Worm (Caenorhabditis elegans) whole organism, young adult: Measurements from ENCODE around the gene gpa-5.

Experiments
- B0261.1 ChIP-seq: sonication (generic microtip); optimal IDR thresholded peaks from 2 replicates; lab custom pipeline; 2016; ENCODE audit warnings: mild to moderate bottlenecking, missing genetic modification characterization, moderate library complexity, missing compliant biosample characterization
- T07F8.4 ChIP-seq: sonication (generic microtip); optimal IDR thresholded peaks from 2 replicates; lab custom pipeline; 2016; ENCODE audit warnings: mild to moderate bottlenecking, missing genetic modification characterization, moderate library complexity, missing compliant biosample characterization
- Y53G8AR.9 ChIP-seq: fragments of 200-800 bp; sonication (Bioruptor generic); conservative IDR thresholded peaks from 2 replicates; pipeline ENCODE4 v1.3.6; 2022; ENCODE audit warnings: missing genetic modification reagents, missing genetic modification characterization, missing compliant biosample characterization
- ZK185.1 ChIP-seq: sonication (generic microtip); optimal IDR thresholded peaks from 2 replicates; lab custom pipeline; 2016; ENCODE audit warnings: mild to moderate bottlenecking, missing genetic modification characterization, missing compliant biosample characterization; ENCODE audit not compliant: poor library complexity, severe bottlenecking
- egl-44 ChIP-seq: fragments of 200-800 bp; sonication (Bioruptor generic); IDR thresholded peaks from 2 replicates; pipeline ENCODE4 v1.3.6; 2022; ENCODE audit warnings: missing genetic modification reagents, missing genetic modification characterization, missing compliant biosample characterization
- ekl-4 ChIP-seq: fragments of 200-800 bp; sonication (Bioruptor generic); IDR thresholded peaks from 2 replicates; pipeline ENCODE4 v1.3.6; 2022; ENCODE audit warnings: missing genetic modification reagents, missing genetic modification characterization, missing compliant biosample characterization
- hmg-1.2 ChIP-seq: fragments of 200-800 bp; sonication (Bioruptor generic); IDR thresholded peaks from 2 replicates; pipeline ENCODE4 v1.3.6; 2022; ENCODE audit warnings: missing genetic modification reagents, missing genetic modification characterization, missing compliant biosample characterization
- lin-26 ChIP-seq: fragments of 200-800 bp; sonication (Bioruptor generic); IDR thresholded peaks from 2 replicates; pipeline ENCODE4 v1.3.6; 2022; ENCODE audit warnings: missing genetic modification reagents, missing genetic modification characterization, missing compliant biosample characterization
- pha-4 ChIP-seq: fragments of 150-350 bp; sonication (generic microtip); optimal IDR thresholded peaks from 2 replicates; lab custom pipeline; 2014; ENCODE audit warnings: missing biosample characterization, missing genetic modification reagents, missing genetic modification characterization
- tlf-1 ChIP-seq: fragments of 200-800 bp; sonication (Bioruptor generic); optimal IDR thresholded peaks from 2 replicates; lab custom pipeline; 2018; ENCODE audit warnings: mild to moderate bottlenecking, missing genetic modification characterization, missing compliant biosample characterization
- unc-62 ChIP-seq: fragments of 150-350 bp; optimal IDR thresholded peaks from 2 replicates; lab custom pipeline; 2014; ENCODE audit warnings: missing biosample characterization, missing genetic modification reagents, missing genetic modification characterization
- ztf-18 ChIP-seq: sonication (generic microtip); optimal IDR thresholded peaks from 2 replicates; lab custom pipeline; 2016; ENCODE audit warnings: missing genotype, mild to moderate bottlenecking, missing genetic modification characterization, missing compliant biosample characterization

ce11 chrX:2153780-2154179, 32.9 kb upstream of the gpa-5 start:
- no peak for TF ChIP-seq ztf-18
- no peak for TF ChIP-seq hmg-1.2 (GFP tag; lab: Robert Waterston, UW)
- TF ChIP-seq tlf-1 (GFP tag; lab: Kevin White, UChicago): no peak
- TF ChIP-seq pha-4: no peak
- no peak for TF ChIP-seq T07F8.4
- no peak for TF ChIP-seq Y53G8AR.9 (GFP tag; lab: Robert Waterston, UW)
- TF ChIP-seq lin-26: no peak
- no peak for TF ChIP-seq ekl-4 (GFP tag; lab: Robert Waterston, UW)
- TF ChIP-seq B0261.1: no peak
- TF ChIP-seq egl-44 (GFP tag; lab: Robert Waterston, UW): no peak
- no peak for TF ChIP-seq unc-62 (GFP tag; lab: Kevin White, UChicago)
- TF ChIP-seq ZK185.1: no peak
